Fruit fly (Drosophila melanogaster) whole organism, prepupa: Measurements from ENCODE around the gene fru.

Source experiments
- CG11294 ChIP-seq: fragments of 200-800 bp; sonication (Bioruptor generic); IDR thresholded peaks from 2 replicates; pipeline ENCODE4 v1.3.6; 2022; ENCODE audit warnings: missing biosample characterization, missing genetic modification characterization
- CG11762 ChIP-seq: fragments of 200-800 bp; sonication (Bioruptor generic); optimal IDR thresholded peaks from 3 replicates; lab custom pipeline; 2016; ENCODE audit warnings: missing biosample characterization, missing genetic modification characterization; ENCODE audit not compliant: insufficient read depth
- CG11902 ChIP-seq: fragments of 200-800 bp; sonication (Bioruptor generic); optimal IDR thresholded peaks from 3 replicates; lab custom pipeline; 2016; ENCODE audit warnings: missing biosample characterization, missing genetic modification characterization
- CG15336 ChIP-seq: fragments of 200-800 bp; sonication (Bioruptor generic); IDR thresholded peaks from 2 replicates; pipeline ENCODE4 v1.3.6; 2022; ENCODE audit warnings: missing biosample characterization, missing genetic modification characterization
- CG1621 ChIP-seq: fragments of 200-800 bp; sonication (Bioruptor generic); optimal IDR thresholded peaks from 3 replicates; lab custom pipeline; 2018; ENCODE audit warnings: missing biosample characterization, mild to moderate bottlenecking, missing genetic modification characterization
- CG16779 ChIP-seq: fragments of 200-800 bp; sonication (Bioruptor generic); optimal IDR thresholded peaks from 3 replicates; lab custom pipeline; 2017; ENCODE audit warnings: missing biosample characterization, mild to moderate bottlenecking, missing genetic modification characterization
- CG31627 ChIP-seq: fragments of 200-800 bp; sonication (Bioruptor generic); optimal IDR thresholded peaks from 3 replicates; lab custom pipeline; 2016; ENCODE audit warnings: missing biosample characterization, missing genetic modification characterization
- CG32006 ChIP-seq: fragments of 200-800 bp; sonication (Bioruptor generic); optimal IDR thresholded peaks from 3 replicates; lab custom pipeline; 2017; ENCODE audit warnings: missing biosample characterization, mild to moderate bottlenecking, missing genetic modification characterization
- CG34406 ChIP-seq: fragments of 200-800 bp; sonication (Bioruptor generic); optimal IDR thresholded peaks from 3 replicates; lab custom pipeline; 2016; ENCODE audit warnings: missing biosample characterization, missing genetic modification characterization
- CG3919 ChIP-seq: fragments of 200-800 bp; sonication (Bioruptor generic); optimal IDR thresholded peaks from 3 replicates; lab custom pipeline; 2016; ENCODE audit warnings: missing biosample characterization, missing genetic modification characterization
- CG4318 ChIP-seq: fragments of 200-800 bp; sonication (Bioruptor generic); optimal IDR thresholded peaks from 3 replicates; lab custom pipeline; 2017; ENCODE audit warnings: missing biosample characterization, mild to moderate bottlenecking, missing genetic modification characterization
- CG6163 ChIP-seq: fragments of 200-800 bp; sonication (Bioruptor generic); IDR thresholded peaks from 3 replicates; pipeline ENCODE4 v1.3.6; 2022; ENCODE audit warnings: missing biosample characterization, missing genetic modification characterization
- CG6276 ChIP-seq: fragments of 200-800 bp; sonication (Bioruptor generic); optimal IDR thresholded peaks from 2 replicates; lab custom pipeline; 2017; ENCODE audit warnings: missing biosample characterization, mild to moderate bottlenecking, missing genetic modification characterization
- CG6808 ChIP-seq: fragments of 200-800 bp; sonication (Bioruptor generic); optimal IDR thresholded peaks from 3 replicates; lab custom pipeline; 2017; ENCODE audit warnings: missing biosample characterization, missing genetic modification characterization, mild to moderate bottlenecking, moderate library complexity, missing genetic modification reagents
- CG7368 ChIP-seq: fragments of 200-800 bp; sonication (Bioruptor generic); optimal IDR thresholded peaks from 3 replicates; lab custom pipeline; 2016; ENCODE audit warnings: missing biosample characterization, missing genetic modification characterization
- CG8119 ChIP-seq: fragments of 200-800 bp; sonication (Bioruptor generic); IDR thresholded peaks from 3 replicates; pipeline ENCODE4 v1.3.6; 2022; ENCODE audit warnings: missing biosample characterization, missing genetic modification characterization
- CG8632 ChIP-seq: fragments of 200-800 bp; sonication (Bioruptor generic); optimal IDR thresholded peaks from 3 replicates; lab custom pipeline; 2016; ENCODE audit warnings: missing biosample characterization, missing genetic modification characterization
- CG9139 ChIP-seq: fragments of 200-800 bp; sonication (Bioruptor generic); optimal IDR thresholded peaks from 3 replicates; lab custom pipeline; 2017; ENCODE audit warnings: missing biosample characterization, mild to moderate bottlenecking, missing genetic modification characterization
- Eip75B ChIP-seq: fragments of 200-800 bp; sonication (Bioruptor generic); optimal IDR thresholded peaks from 3 replicates; lab custom pipeline; 2016; ENCODE audit warnings: missing biosample characterization, missing genetic modification characterization
- Eip93F ChIP-seq: fragments of 200-800 bp; sonication (Bioruptor generic); optimal IDR thresholded peaks from 2 replicates; lab custom pipeline; 2016; ENCODE audit warnings: missing biosample characterization, mild to moderate bottlenecking, missing genetic modification characterization
- Ets21C ChIP-seq: fragments of 200-800 bp; sonication (Bioruptor generic); optimal IDR thresholded peaks from 3 replicates; lab custom pipeline; 2016; ENCODE audit warnings: missing biosample characterization, missing genetic modification characterization
- Gug ChIP-seq: fragments of 200-800 bp; sonication (Bioruptor generic); IDR thresholded peaks from 2 replicates; pipeline ENCODE4 v1.3.6; 2022; ENCODE audit warnings: missing biosample characterization, missing genetic modification characterization
- Hr39 ChIP-seq: fragments of 200-800 bp; sonication (Bioruptor generic); optimal IDR thresholded peaks from 2 replicates; lab custom pipeline; 2016; ENCODE audit warnings: missing biosample characterization, missing genetic modification characterization
- Hr4 ChIP-seq: fragments of 200-800 bp; sonication (Bioruptor generic); optimal IDR thresholded peaks from 3 replicates; lab custom pipeline; 2016; ENCODE audit warnings: missing biosample characterization, missing genetic modification characterization
- Lpt ChIP-seq: fragments of 200-800 bp; sonication (Bioruptor generic); optimal IDR thresholded peaks from 3 replicates; lab custom pipeline; 2016; ENCODE audit warnings: missing biosample characterization, missing genetic modification characterization
- Smox ChIP-seq: fragments of 200-800 bp; sonication (Bioruptor generic); optimal IDR thresholded peaks from 3 replicates; lab custom pipeline; 2016; ENCODE audit warnings: missing biosample characterization, missing genetic modification characterization
- Sox102F ChIP-seq: fragments of 200-800 bp; sonication (Bioruptor generic); optimal IDR thresholded peaks from 2 replicates; lab custom pipeline; 2016; ENCODE audit warnings: missing biosample characterization, mild to moderate bottlenecking, missing genetic modification characterization
- Sox14 ChIP-seq: fragments of 200-800 bp; sonication (Bioruptor generic); optimal IDR thresholded peaks from 3 replicates; lab custom pipeline; 2016; ENCODE audit warnings: missing biosample characterization, missing genetic modification characterization
- achi ChIP-seq: fragments of 200-800 bp; sonication (Bioruptor generic); optimal IDR thresholded peaks from 3 replicates; lab custom pipeline; 2016; ENCODE audit warnings: missing biosample characterization, missing genetic modification characterization
- dac ChIP-seq: fragments of 200-800 bp; sonication (Bioruptor generic); optimal IDR thresholded peaks from 2 replicates; lab custom pipeline; 2017; ENCODE audit warnings: missing biosample characterization, mild to moderate bottlenecking, missing genetic modification characterization
- eg ChIP-seq: fragments of 200-800 bp; sonication (Bioruptor generic); IDR thresholded peaks from 3 replicates; pipeline ENCODE4 v1.3.6; 2022; ENCODE audit warnings: missing biosample characterization, missing genetic modification characterization
- esn ChIP-seq: fragments of 200-800 bp; sonication (Bioruptor generic); optimal IDR thresholded peaks from 2 replicates; lab custom pipeline; 2016; ENCODE audit warnings: missing biosample characterization, mild to moderate bottlenecking, missing genetic modification characterization, moderate library complexity
- fkh ChIP-seq: fragments of 200-800 bp; sonication (Bioruptor generic); optimal IDR thresholded peaks from 3 replicates; lab custom pipeline; 2017; ENCODE audit warnings: missing biosample characterization, mild to moderate bottlenecking, missing genetic modification characterization, moderate library complexity
- net ChIP-seq: fragments of 200-800 bp; sonication (Bioruptor generic); optimal IDR thresholded peaks from 3 replicates; lab custom pipeline; 2016; ENCODE audit warnings: missing biosample characterization, missing genetic modification characterization
- pdm3 ChIP-seq: fragments of 200-800 bp; sonication (Bioruptor generic); optimal IDR thresholded peaks from 3 replicates; lab custom pipeline; 2016; ENCODE audit warnings: missing biosample characterization, missing genetic modification characterization
- spab ChIP-seq: fragments of 200-800 bp; sonication (Bioruptor generic); optimal IDR thresholded peaks from 2 replicates; lab custom pipeline; 2017; ENCODE audit warnings: missing biosample characterization, mild to moderate bottlenecking, missing genetic modification characterization, missing genetic modification reagents
- svp ChIP-seq: fragments of 200-800 bp; sonication (Bioruptor generic); peaks from one replicate; lab custom pipeline; 2016; ENCODE audit warnings: missing biosample characterization, missing genetic modification characterization
- vri ChIP-seq: fragments of 200-800 bp; sonication (Bioruptor generic); optimal IDR thresholded peaks from 3 replicates; lab custom pipeline; 2016; ENCODE audit warnings: missing biosample characterization, mild to moderate bottlenecking, missing genetic modification characterization

The fru gene

dm6 chr3R:18393436-18393835 lies 151.9 kb downstream of the fru start (continued):
- TF ChIP-seq CG4318 (GFP tag; lab: Kevin White, UChicago) (peak; percentile 34), Ets21C (GFP tag; lab: Kevin White, UChicago) (no peak), CG6163 (GFP tag; lab: Robert Waterston, UW) (peak; percentile 73; the same call in 1 of the 3 replicates), Gug (GFP tag; lab: Robert Waterston, UW) (peak; percentile 53), spab (peak; percentile 41), Lpt (GFP tag; lab: Kevin White, UChicago) (peak; percentile 46), Eip75B (GFP tag; lab: Kevin White, UChicago) (no peak), CG6276 (GFP tag; lab: Kevin White, UChicago) (no peak), fkh (GFP tag; lab: Kevin White, UChicago) (no peak), CG32006 (GFP tag; lab: Kevin White, UChicago) (no peak), CG34406 (GFP tag; lab: Kevin White, UChicago) (peak; percentile 81), CG6808 (GFP tag; lab: Kevin White, UChicago) (no peak), CG3919 (GFP tag; lab: Kevin White, UChicago) (no peak), CG11762 (GFP tag; lab: Kevin White, UChicago) (no peak), vri (GFP tag; lab: Kevin White, UChicago) (peak; percentile 38), dac (GFP tag; lab: Kevin White, UChicago) (no peak), Eip93F (GFP tag; lab: Kevin White, UChicago) (no peak), Sox14 (no peak), Sox102F (GFP tag; lab: Kevin White, UChicago) (peak; percentile 72), achi (GFP tag; lab: Kevin White, UChicago) (peak; percentile 82), CG8632 (GFP tag; lab: Kevin White, UChicago) (peak; percentile 75), Smox (GFP tag; lab: Kevin White, UChicago) (peak; percentile 69), CG16779 (no peak), pdm3 (peak; percentile 46)
- TF ChIP-seq, all 60 proteins: peak for 33

- TF ChIP-seq net (GFP tag; lab: Kevin White, UChicago) (no peak), CG9139 (no peak), CG15336 (GFP tag; lab: Robert Waterston, UW) (no peak), CG31627 (no peak), pdm3 (no peak), Hr39 (GFP tag; lab: Kevin White, UChicago) (no peak), CG11902 (GFP tag; lab: Kevin White, UChicago) (no peak), CG1621 (tag; lab: Kevin White, UChicago) (no peak), eg (GFP tag; lab: Robert Waterston, UW) (no peak), CG6808 (GFP tag; lab: Kevin White, UChicago) (no peak), CG8119 (GFP tag; lab: Robert Waterston, UW) (no peak)
- TF ChIP-seq, all 60 proteins: peak for 0
Observed at dm6 chr3R:18389790-18390189, 155.6 kb downstream of the fru start, which contains the start of gene Vha100-4. Gene Vha100-4, minus strand, starts transcription at chr3R:18389805.

DNA sequence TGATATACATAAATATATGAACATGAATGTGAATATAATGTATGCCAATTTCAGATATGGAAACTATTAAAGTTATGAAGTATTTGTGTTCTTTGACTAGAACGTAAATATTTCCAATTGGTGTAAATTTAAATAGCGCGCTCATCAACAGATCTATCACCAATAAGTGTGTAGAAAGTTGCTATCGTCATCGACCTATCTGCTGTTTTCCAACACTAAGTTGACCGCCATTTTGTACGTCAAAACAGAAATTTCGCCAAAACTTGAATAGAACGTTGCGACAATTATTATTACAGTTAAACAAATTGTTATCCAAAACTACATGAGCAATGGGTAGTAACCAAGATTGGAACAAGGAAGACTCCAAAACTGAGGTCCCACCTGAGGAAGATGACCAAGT lies 159.8 kb downstream of the fru start, which contains the start of gene cona:
cona (plus strand) TSS at position 236 of the 400 bp plus-strand sequence.
- no peak for TF ChIP-seq Gug (GFP tag; lab: Robert Waterston, UW)
- no peak for TF ChIP-seq CG4318 (GFP tag; lab: Kevin White, UChicago)
- TF ChIP-seq CG11902 (GFP tag; lab: Kevin White, UChicago): no peak
- TF ChIP-seq dac (GFP tag; lab: Kevin White, UChicago): no peak
- no peak for TF ChIP-seq CG16779
- no peak for TF ChIP-seq svp (GFP tag; lab: Kevin White, UChicago)
- no peak for TF ChIP-seq CG7368 (GFP tag; lab: Kevin White, UChicago)
- no peak for TF ChIP-seq Hr4
- no peak for TF ChIP-seq CG11294 (GFP tag; lab: Robert Waterston, UW)
- TF ChIP-seq esn (GFP tag; lab: Kevin White, UChicago): no peak
